Fruit fly (Drosophila melanogaster) whole organism: ENCODE measurements around the gene CG43091.

Source experiments
- CG8478 ChIP-seq: fragments of >200 bp; optimal IDR thresholded peaks from 2 replicates; lab custom pipeline; 2018; ENCODE audit warnings: inconsistent platforms
- pan ChIP-seq: fragments of >200 bp; optimal IDR thresholded peaks from 2 replicates; lab custom pipeline; 2017
- psq ChIP-seq: fragments of >200 bp; optimal IDR thresholded peaks from 2 replicates; lab custom pipeline; 2017
- usp ChIP-seq: fragments of >200 bp; optimal IDR thresholded peaks from 2 replicates; lab custom pipeline; 2017; ENCODE audit warnings: missing biosample characterization, missing genetic modification characterization, mixed read lengths

DNA sequence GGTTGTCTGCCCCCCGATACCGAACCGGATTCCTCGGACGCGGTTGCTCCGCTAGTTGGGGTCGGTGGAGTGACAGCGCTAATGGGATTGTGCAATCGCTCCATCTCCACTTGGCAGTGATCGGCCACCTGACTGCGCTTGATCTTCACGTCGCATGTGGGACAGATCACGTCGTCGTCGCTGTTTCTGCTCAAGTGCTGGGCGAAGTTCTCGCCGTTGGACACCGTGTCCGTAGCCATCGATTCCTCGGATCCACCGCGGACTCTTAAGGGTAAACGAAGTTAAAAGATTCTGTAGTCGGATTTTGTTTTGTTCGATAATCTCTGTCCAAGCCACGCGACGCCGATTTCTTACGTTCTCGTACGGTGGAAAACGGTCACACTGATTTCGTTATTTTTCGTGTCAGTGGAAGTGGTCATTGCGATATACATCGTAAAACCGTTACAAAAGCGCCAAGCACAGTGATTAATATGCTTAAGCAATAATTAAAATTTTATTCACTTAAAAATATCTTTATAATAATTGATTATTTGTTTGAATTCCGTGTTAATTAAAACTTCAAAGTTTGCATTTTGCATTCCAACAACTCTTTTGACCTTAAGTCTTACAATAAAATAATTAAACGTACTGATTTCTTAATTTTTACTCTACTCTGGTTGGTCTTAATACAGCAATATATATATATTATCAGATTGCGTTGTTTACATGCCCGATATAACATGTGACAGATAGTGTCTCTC lies 42.3 kb downstream of the CG43091 start, which contains the start of gene RNF220:
- TF ChIP-seq CG8478 (lab: Kevin White, UChicago): no peak
- TF ChIP-seq usp (GFP tag; lab: Kevin White, UChicago): no peak
- TF ChIP-seq psq (lab: Kevin White, UChicago): no peak
- TF ChIP-seq pan (lab: Kevin White, UChicago): no peak
